Fruit fly (Drosophila melanogaster) whole organism, embryonic: Measurements from ENCODE around the gene dnc.
A peak's percentile ranks its signal among the peaks of the same experiment; 100 is the strongest.

Experiments used
- CG12659 ChIP-seq: fragments of 200-800 bp; sonication (Bioruptor generic); optimal IDR thresholded peaks from 3 replicates; lab custom pipeline; 2017; ENCODE audit warnings: mild to moderate bottlenecking, missing biosample characterization, missing genetic modification reagents, missing genetic modification characterization
- CrebB ChIP-seq: fragments of 200-800 bp; sonication (Bioruptor generic); optimal IDR thresholded peaks from 3 replicates; lab custom pipeline; 2018; ENCODE audit warnings: missing biosample characterization, mild to moderate bottlenecking, missing genetic modification characterization
- Hr39 ChIP-seq: fragments of >200 bp; optimal IDR thresholded peaks from 2 replicates; lab custom pipeline; 2017
- Mrtf ChIP-seq: fragments of 200-800 bp; sonication (Bioruptor generic); IDR thresholded peaks from 3 replicates; pipeline ENCODE4 v1.3.6; 2022; ENCODE audit warnings: missing biosample characterization, missing genetic modification characterization
- az2 ChIP-seq: fragments of 200-800 bp; sonication (Bioruptor generic); optimal IDR thresholded peaks from 3 replicates; lab custom pipeline; 2016; ENCODE audit warnings: missing biosample characterization, missing genetic modification characterization
- pnt ChIP-seq: fragments of 200-800 bp; sonication (Bioruptor generic); optimal IDR thresholded peaks from 3 replicates; lab custom pipeline; 2016; ENCODE audit warnings: missing biosample characterization, missing genetic modification characterization
- ranshi ChIP-seq: fragments of 200-800 bp; sonication (Bioruptor generic); IDR thresholded peaks from 2 replicates; pipeline ENCODE4 v1.3.6; 2022; ENCODE audit warnings: missing biosample characterization, missing genetic modification characterization
- ttk ChIP-seq: fragments of 200-800 bp; sonication (Bioruptor generic); IDR thresholded peaks from 2 replicates; pipeline ENCODE4 v2.1.2; 2022; ENCODE audit warnings: missing biosample characterization, missing genetic modification characterization

DNA sequence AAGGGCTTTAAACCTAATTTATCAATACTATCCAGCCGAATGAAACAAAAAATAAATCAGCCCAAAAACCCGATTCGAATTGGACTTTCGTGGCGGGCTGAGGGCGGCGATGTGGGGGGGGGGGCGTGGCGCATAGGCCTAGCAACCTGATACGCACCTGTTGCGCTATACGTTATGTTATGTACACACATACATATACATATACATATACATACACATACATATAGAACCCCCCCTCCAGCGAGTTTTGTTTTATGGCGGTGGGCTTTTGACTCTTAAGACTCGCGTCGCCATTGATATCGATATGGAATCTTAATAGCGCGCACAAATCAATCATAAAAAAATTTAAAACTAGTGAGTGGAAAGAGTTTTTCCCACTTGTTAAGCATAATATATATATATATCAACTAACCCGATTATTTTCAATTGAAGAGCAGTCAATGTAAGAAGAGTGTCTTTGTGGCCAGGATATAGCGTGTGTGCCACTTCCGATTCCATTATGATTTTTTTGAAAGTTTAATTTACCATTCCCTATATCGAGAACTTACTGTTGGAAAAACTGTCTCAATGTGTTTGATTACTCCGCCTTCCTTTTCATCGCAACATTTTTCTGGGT lies 180.8 kb downstream of the dnc start:
- TF ChIP-seq Hr39 (lab: Kevin White, UChicago) (no peak), Mrtf (GFP tag; lab: Robert Waterston, UW) (no peak), ttk (GFP tag; lab: Robert Waterston, UW) (peak; percentile 20; the same call in 1 of the 2 replicates), ranshi (GFP tag; lab: Robert Waterston, UW) (no peak), pnt (GFP tag; lab: Kevin White, UChicago) (no peak), CG12659 (GFP tag; lab: Kevin White, UChicago) (no peak), az2 (GFP tag; lab: Kevin White, UChicago) (no peak), CrebB (tag; lab: Kevin White, UChicago) (no peak)
